Fruit fly (Drosophila melanogaster) whole organism, embryonic: ENCODE data around the gene Cdc6.

Experiments used
- Asciz ChIP-seq: fragments of 200-800 bp; sonication (Bioruptor generic); optimal IDR thresholded peaks from 2 replicates; lab custom pipeline; 2017; ENCODE audit warnings: missing biosample characterization, mild to moderate bottlenecking, missing genetic modification characterization, missing genetic modification reagents
- CG12299 ChIP-seq: fragments of 200-800 bp; sonication (Bioruptor generic); optimal IDR thresholded peaks from 2 replicates; lab custom pipeline; 2018; ENCODE audit warnings: missing biosample characterization, mild to moderate bottlenecking, missing genetic modification characterization
- CG30020 ChIP-seq: fragments of 200-800 bp; optimal IDR thresholded peaks from 2 replicates; lab custom pipeline; 2019; ENCODE audit warnings: missing biosample characterization, mild to moderate bottlenecking, missing genetic modification characterization, moderate library complexity
- CG6683 ChIP-seq: fragments of 200-800 bp; sonication (Bioruptor generic); optimal IDR thresholded peaks from 2 replicates; lab custom pipeline; 2017; ENCODE audit warnings: missing biosample characterization, mild to moderate bottlenecking, missing genetic modification characterization, missing genetic modification reagents
- CoRest ChIP-seq: fragments of 200-800 bp; sonication (Bioruptor generic); optimal IDR thresholded peaks from 3 replicates; lab custom pipeline; 2018; ENCODE audit warnings: missing biosample characterization, mild to moderate bottlenecking, missing genetic modification characterization, moderate library complexity
- Dref ChIP-seq: fragments of 200-800 bp; sonication (Bioruptor generic); IDR thresholded peaks from 2 replicates; pipeline ENCODE4 v1.3.6; 2022; ENCODE audit warnings: missing biosample characterization, missing genetic modification characterization
- H2.0 ChIP-seq: fragments of 200-800 bp; sonication (Bioruptor generic); IDR thresholded peaks from 2 replicates; pipeline ENCODE4 v1.3.6; 2022; ENCODE audit warnings: missing biosample characterization, missing genetic modification characterization
- MTF-1 ChIP-seq: fragments of 200-800 bp; sonication (Bioruptor generic); optimal IDR thresholded peaks from 2 replicates; lab custom pipeline; 2018; ENCODE audit warnings: missing biosample characterization, mild to moderate bottlenecking, missing genetic modification characterization, borderline replicate concordance
- Rx ChIP-seq: fragments of 200-800 bp; sonication (Bioruptor generic); IDR thresholded peaks from 2 replicates; pipeline ENCODE4 v1.3.6; 2022; ENCODE audit warnings: missing biosample characterization, missing genetic modification characterization
- Stat92E ChIP-seq, 3 experiments: fragments of >200 bp in 2 of 3; fragments of 200-800 bp in 1 of 3; sonication (Bioruptor generic) in 1 of 3; optimal IDR thresholded peaks; 2 replicates each; lab custom pipeline; 2017 to 2019; ENCODE audit warnings: missing biosample characterization in 3 of 3, missing genetic modification characterization in 3 of 3, mild to moderate bottlenecking in 1 of 3, moderate library complexity in 1 of 3
- crol ChIP-seq: fragments of 200-800 bp; sonication (Bioruptor generic); IDR thresholded peaks from 2 replicates; pipeline ENCODE4 v1.3.6; 2022; ENCODE audit warnings: missing biosample characterization, missing genetic modification characterization
- fd102C ChIP-seq: fragments of 200-800 bp; sonication (Bioruptor generic); optimal IDR thresholded peaks from 2 replicates; lab custom pipeline; 2018; ENCODE audit warnings: missing biosample characterization, mild to moderate bottlenecking, missing genetic modification characterization, moderate library complexity
- prd ChIP-seq, 3 experiments: fragments of >200 bp in 2 of 3; fragments of 200-800 bp in 1 of 3; sonication (Bioruptor generic) in 1 of 3; optimal IDR thresholded peaks in 2 of 3; IDR thresholded peaks in 1 of 3; 2 replicates in 2 of 3; 3 replicates in 1 of 3; pipeline versions ENCODE4 v1.3.6 to Lab custom; 2017 to 2022; ENCODE audit warnings: missing biosample characterization in 1 of 3, missing genetic modification characterization in 1 of 3

DNA sequence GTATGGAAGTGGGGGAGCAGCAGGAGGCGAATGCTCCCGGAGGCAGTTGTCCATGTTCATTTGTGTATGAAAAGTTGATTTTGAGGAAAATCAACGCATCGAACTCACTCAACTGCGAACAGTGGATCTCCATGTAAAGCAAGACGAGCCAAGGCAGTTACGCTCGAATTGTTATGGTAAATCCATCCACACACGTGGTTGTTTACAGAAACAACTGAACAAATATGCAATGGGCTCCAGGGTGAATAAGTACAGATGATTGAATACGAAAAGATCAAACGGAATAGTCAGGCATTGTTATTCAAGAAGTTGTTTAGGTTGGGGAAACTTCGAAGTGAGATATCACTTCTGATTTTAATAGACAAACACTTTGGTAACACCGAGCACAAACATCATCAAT, 49.8 kb downstream of the Cdc6 start:
- TF ChIP-seq CG6683 (GFP tag; lab: Kevin White, UChicago): no peak
- peak; percentile 27 for TF ChIP-seq CG12299 (tag; lab: Kevin White, UChicago)
- peak; percentile 41 for TF ChIP-seq MTF-1 (GFP tag; lab: Kevin White, UChicago)
- TF ChIP-seq Stat92E (GFP tag; optimal IDR thresholded peaks at IDR 0.05; lab: Kevin White, UChicago): no peak
- TF ChIP-seq Rx (GFP tag; lab: Robert Waterston, UW): no peak
- no peak for TF ChIP-seq H2.0
- peak; percentile 70 for TF ChIP-seq Asciz (GFP tag; lab: Kevin White, UChicago)
- no peak for TF ChIP-seq CG30020
- TF ChIP-seq fd102C (GFP tag; lab: Kevin White, UChicago): no peak
- no peak for TF ChIP-seq prd (optimal IDR thresholded peaks at IDR 0.05; lab: Kevin White, UChicago)
- no peak for TF ChIP-seq prd (GFP tag; IDR thresholded peaks at IDR 0.05; lab: Robert Waterston, UW)
- TF ChIP-seq CoRest (tag; lab: Kevin White, UChicago): no peak
- no peak for TF ChIP-seq Dref (GFP tag; lab: Robert Waterston, UW)
- no peak for TF ChIP-seq crol
